Worm (Caenorhabditis elegans): ENCODE data around the gene eps-8.
A peak's percentile ranks its signal among the peaks of the same experiment; 100 is the strongest.

The eps-8 gene

ce11 chrIV:14879184-14879583, at the start of gene eps-8:
eps-8 (plus strand) TSS chrIV:14879484.
- no peak for TF ChIP-seq dpl-1 (GFP tag; optimal IDR thresholded peaks at IDR 0.05)
- TF ChIP-seq F10B5.3 (tag; optimal IDR thresholded peaks at IDR 0.05) = no peak
- no peak for TF ChIP-seq lin-29 (GFP tag; IDR thresholded peaks at IDR 0.05)
- TF ChIP-seq fkh-10 (GFP tag; optimal IDR thresholded peaks at IDR 0.05) = no peak
- TF ChIP-seq dmd-6 (GFP tag; IDR thresholded peaks at IDR 0.05) = no peak
- TF ChIP-seq aha-1 (tag) = no peak
- no peak for TF ChIP-seq tra-1 (GFP tag; IDR thresholded peaks at IDR 0.05)
- TF ChIP-seq spr-1 (tag; optimal IDR thresholded peaks at IDR 0.05) = no peak
- TF ChIP-seq nhr-102 (tag; optimal IDR thresholded peaks at IDR 0.05) = no peak
- no peak for TF ChIP-seq vab-7 (GFP tag; IDR thresholded peaks at IDR 0.05)
- no peak for TF ChIP-seq dve-1 (tag; optimal IDR thresholded peaks at IDR 0.05; ENCODE audit: insufficient read depth)
- TF ChIP-seq hmg-1.1 (GFP tag; IDR thresholded peaks at IDR 0.05) = no peak
- no peak for TF ChIP-seq php-3 (GFP tag; IDR thresholded peaks at IDR 0.05)
- no peak for TF ChIP-seq T20F7.1 (GFP tag; optimal IDR thresholded peaks at IDR 0.05)
- no peak for TF ChIP-seq mdt-29 (GFP tag; IDR thresholded peaks at IDR 0.05)

ce11 chrIV:14833537-14833936, 45.7 kb upstream of the eps-8 start:
- no peak for TF ChIP-seq lin-1 (GFP tag; IDR thresholded peaks at IDR 0.05)
- TF ChIP-seq zfp-2 (tag; optimal IDR thresholded peaks at IDR 0.05) = no peak
- no peak for TF ChIP-seq ceh-28 (tag; optimal IDR thresholded peaks at IDR 0.05)
- no peak for TF ChIP-seq R02D3.7 (tag; optimal IDR thresholded peaks at IDR 0.05)
- TF ChIP-seq dve-1 (tag; optimal IDR thresholded peaks at IDR 0.05; ENCODE audit: insufficient read depth) = peak; percentile 29
- TF ChIP-seq egl-27 (tag; optimal IDR thresholded peaks at IDR 0.05) = no peak
- TF ChIP-seq php-3 (GFP tag; IDR thresholded peaks at IDR 0.05) = 0 out of 2 replicates have a peak, but pooled peaks have one; percentile 17
- TF ChIP-seq daf-16 (GFP tag; optimal IDR thresholded peaks at IDR 0.05) = no peak
- TF ChIP-seq daf-16 (tag; optimal IDR thresholded peaks at IDR 0.05) = peak; percentile 28
- TF ChIP-seq pqm-1 (tag; optimal IDR thresholded peaks at IDR 0.05) = no peak
- TF ChIP-seq T26A8.4 (GFP tag; IDR thresholded peaks at IDR 0.05) = no peak
- no peak for TF ChIP-seq F44E2.7 (GFP tag; IDR thresholded peaks at IDR 0.05)

ce11 chrIV:14836885-14837284, 42.4 kb upstream of the eps-8 start, which contains the start of gene Y57G11C.22:
Y57G11C.22 (plus strand) TSS chrIV:14837211.
- no peak for TF ChIP-seq dve-1 (tag; optimal IDR thresholded peaks at IDR 0.05; ENCODE audit: insufficient read depth)
- TF ChIP-seq nhr-42 (GFP tag; IDR thresholded peaks at IDR 0.05) = no peak
- peak; percentile 10 for TF ChIP-seq hlh-30 (tag; optimal IDR thresholded peaks at IDR 0.05; ENCODE audit: insufficient read depth)
- peak; percentile 65 for TF ChIP-seq hmg-1.1 (GFP tag; IDR thresholded peaks at IDR 0.05)
- TF ChIP-seq daf-12 (tag; optimal IDR thresholded peaks at IDR 0.05) = no peak
- TF ChIP-seq Y105C5A.15 (GFP tag; IDR thresholded peaks at IDR 0.05) = no peak
- TF ChIP-seq daf-16 (GFP tag; optimal IDR thresholded peaks at IDR 0.05) = no peak
- peak; percentile 28 for TF ChIP-seq daf-16 (tag; optimal IDR thresholded peaks at IDR 0.05)
- peak in 1 of 2 experiments; percentile 47 for TF ChIP-seq lsy-2 (tag; optimal IDR thresholded peaks at IDR 0.05)
- TF ChIP-seq rbr-2 (tag; optimal IDR thresholded peaks at IDR 0.05) = no peak
- peak; percentile 83 for TF ChIP-seq aha-1 (tag)
- no peak for TF ChIP-seq mes-2 (tag; optimal IDR thresholded peaks at IDR 0.05; ENCODE audit: poor library complexity, severe bottlenecking)

ce11 chrIV:14838095-14838494, 41.2 kb upstream of the eps-8 start:
- TF ChIP-seq ctbp-1 (GFP tag; IDR thresholded peaks at IDR 0.05) = peak; percentile 91
- peak; percentile 85 for TF ChIP-seq ceh-20 (GFP tag; IDR thresholded peaks at IDR 0.05)
- peak; percentile 87 for TF ChIP-seq php-3 (GFP tag; IDR thresholded peaks at IDR 0.05)
- peak; percentile 42 for TF ChIP-seq nhr-28 (tag; optimal IDR thresholded peaks at IDR 0.05)
- peak; percentile 87 for TF ChIP-seq dve-1 (tag; optimal IDR thresholded peaks at IDR 0.05; ENCODE audit: insufficient read depth)
- TF ChIP-seq ZK337.2 (GFP tag; IDR thresholded peaks at IDR 0.05) = no peak
- no peak for TF ChIP-seq sdz-12 (GFP tag; optimal IDR thresholded peaks at IDR 0.05)
- peak; percentile 78; the same call in 1 of the 2 replicates for TF ChIP-seq lin-1 (GFP tag; IDR thresholded peaks at IDR 0.05)
- TF ChIP-seq zip-2 (tag; optimal IDR thresholded peaks at IDR 0.05) = peak; percentile 53
- peak; percentile 93 for TF ChIP-seq hmg-1.1 (GFP tag; IDR thresholded peaks at IDR 0.05)
- TF ChIP-seq Y5F2A.4 (GFP tag; optimal IDR thresholded peaks at IDR 0.05) = peak; percentile 62
- no peak; the same call in 1 of the 2 replicates for TF ChIP-seq lin-38 (GFP tag; IDR thresholded peaks at IDR 0.05)
- no peak for TF ChIP-seq dmd-9 (GFP tag; IDR thresholded peaks at IDR 0.05)
- TF ChIP-seq F10B5.3 (tag; optimal IDR thresholded peaks at IDR 0.05) = peak; percentile 6
- TF ChIP-seq Y105C5A.15 (GFP tag; IDR thresholded peaks at IDR 0.05) = peak; percentile 90
- no peak for TF ChIP-seq D1046.2 (GFP tag; IDR thresholded peaks at IDR 0.05)
- TF ChIP-seq ceh-28 (tag; optimal IDR thresholded peaks at IDR 0.05) = peak; percentile 21
- no peak for TF ChIP-seq jun-1 (tag; optimal IDR thresholded peaks at IDR 0.05)
- TF ChIP-seq madf-9 (GFP tag; conservative IDR thresholded peaks at IDR 0.05) = peak; percentile 65
- TF ChIP-seq mdt-29 (GFP tag; IDR thresholded peaks at IDR 0.05) = peak; percentile 80; the same call in 1 of the 2 replicates
- TF ChIP-seq F37D6.2 (tag; optimal IDR thresholded peaks at IDR 0.05) = peak; percentile 62

Measured in whole organism, L4 larva.